Worm (Caenorhabditis elegans): ENCODE measurements around the gene ipmk-1.

- TF ChIP-seq him-1 (tag; optimal IDR thresholded peaks at IDR 0.05) (no peak), W03F9.2 (tag; optimal IDR thresholded peaks at IDR 0.05) (no peak)
Measured at ce11 chrIV:12574265-12574664, 26.3 kb downstream of the ipmk-1 start.

All from whole organism, L4/young adult.